Worm (Caenorhabditis elegans) whole organism, late embryonic: ENCODE results near the gene unc-43.

Experiments used
- F13H6.1 ChIP-seq: sonication (generic microtip); optimal IDR thresholded peaks from 2 replicates; lab custom pipeline; 2016; ENCODE audit warnings: missing genetic modification characterization, missing compliant biosample characterization
- ceh-2 ChIP-seq: sonication (generic microtip); optimal IDR thresholded peaks from 2 replicates; lab custom pipeline; 2016; ENCODE audit warnings: missing genotype, missing genetic modification characterization, missing compliant biosample characterization
- ceh-22 ChIP-seq: sonication (generic microtip); optimal IDR thresholded peaks from 2 replicates; lab custom pipeline; 2017; ENCODE audit warnings: missing biosample characterization, missing genetic modification characterization
- ceh-30 ChIP-seq: fragments of 150-350 bp; optimal IDR thresholded peaks from 2 replicates; lab custom pipeline; 2014; ENCODE audit warnings: missing biosample characterization, missing genetic modification characterization
- ceh-6 ChIP-seq: fragments of 200-800 bp; sonication (Bioruptor generic); optimal IDR thresholded peaks from 2 replicates; lab custom pipeline; 2018; ENCODE audit warnings: mild to moderate bottlenecking, missing genetic modification characterization, missing compliant biosample characterization
- dmd-4 ChIP-seq: sonication (generic microtip); optimal IDR thresholded peaks from 2 replicates; lab custom pipeline; 2016; ENCODE audit warnings: borderline replicate concordance, missing genetic modification characterization, missing compliant biosample characterization
- elt-2 ChIP-seq: sonication (generic microtip); optimal IDR thresholded peaks from 2 replicates; lab custom pipeline; 2016; ENCODE audit warnings: missing genetic modification reagents, missing genetic modification characterization, missing compliant biosample characterization
- mec-3 ChIP-seq: sonication (generic microtip); optimal IDR thresholded peaks from 2 replicates; lab custom pipeline; 2016; ENCODE audit warnings: borderline replicate concordance, missing genetic modification characterization, missing compliant biosample characterization
- pat-9 ChIP-seq: fragments of 200-800 bp; sonication (Bioruptor generic); optimal IDR thresholded peaks from 2 replicates; lab custom pipeline; 2018; ENCODE audit warnings: mild to moderate bottlenecking, missing genetic modification characterization, moderate library complexity, missing compliant biosample characterization
- pha-4 ChIP-seq: fragments of 150-350 bp; optimal IDR thresholded peaks from 2 replicates; lab custom pipeline; 2018; ENCODE audit warnings: missing biosample characterization, missing genetic modification reagents, missing genetic modification characterization
- syd-9 ChIP-seq: sonication (generic microtip); optimal IDR thresholded peaks from 2 replicates; lab custom pipeline; 2016; ENCODE audit warnings: mild to moderate bottlenecking, missing genetic modification characterization, moderate library complexity, missing compliant biosample characterization
- unc-3 ChIP-seq, 2 experiments: fragments of 200-800 bp in 1 of 2; sonication (Bioruptor generic) in 1 of 2; sonication (generic microtip) in 1 of 2; conservative IDR thresholded peaks in 1 of 2; optimal IDR thresholded peaks in 1 of 2; 2 replicates each; pipeline versions ENCODE4 v1.3.6 to Lab custom; 2016 to 2022; ENCODE audit warnings: missing compliant biosample characterization in 2 of 2, missing genetic modification characterization in 2 of 2, missing genetic modification reagents in 1 of 2

DNA sequence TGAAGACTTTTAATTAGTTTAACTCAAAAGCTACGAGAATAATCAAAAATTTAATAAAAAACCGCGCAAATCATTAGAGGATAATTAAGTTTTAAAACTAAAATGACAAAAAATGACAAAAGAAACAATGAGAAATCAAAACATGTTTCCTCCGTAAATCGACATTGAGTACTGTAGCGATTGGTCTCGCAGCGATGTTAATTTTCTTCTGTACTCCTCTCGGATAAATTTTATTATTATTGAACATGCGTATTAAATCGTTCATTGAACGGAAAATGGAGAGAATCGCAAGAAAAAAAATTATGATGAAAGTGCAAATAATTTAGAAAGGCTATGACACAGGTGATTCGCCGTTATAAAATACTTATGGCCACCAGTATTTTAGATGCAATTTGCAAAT lies 64.7 kb downstream of the unc-43 start:
- TF ChIP-seq elt-2 (tag; lab: Kevin White, UChicago), result no peak
- TF ChIP-seq mec-3 (tag; lab: Kevin White, UChicago), result no peak
- TF ChIP-seq ceh-2, result no peak
- no peak for TF ChIP-seq ceh-22 (tag; lab: Kevin White, UChicago)
- no peak for TF ChIP-seq F13H6.1
- no peak for TF ChIP-seq ceh-30
- TF ChIP-seq unc-3 (GFP tag; conservative IDR thresholded peaks at IDR 0.05; lab: Robert Waterston, UW), result no peak
- TF ChIP-seq unc-3 (tag; optimal IDR thresholded peaks at IDR 0.05; lab: Kevin White, UChicago), result no peak
- no peak for TF ChIP-seq pat-9
- no peak for TF ChIP-seq ceh-6 (GFP tag; lab: Kevin White, UChicago)
- TF ChIP-seq dmd-4 (tag; lab: Kevin White, UChicago), result no peak
- TF ChIP-seq pha-4, result no peak
- TF ChIP-seq syd-9 (tag; lab: Kevin White, UChicago), result no peak
